Worm (Caenorhabditis elegans) whole organism, L4 larva: ENCODE results near the gene Y75B12A.2.

Experiments
- R02D3.7 ChIP-seq: fragments of 150-350 bp; sonication (generic microtip); optimal IDR thresholded peaks from 3 replicates; lab custom pipeline; 2014; ENCODE audit warnings: missing biosample characterization, missing genetic modification characterization
- ama-1 ChIP-seq: fragments of 150-350 bp; optimal IDR thresholded peaks from 2 replicates; lab custom pipeline; 2014; ENCODE audit warnings: inconsistent platforms, mixed read lengths
- ceh-32 ChIP-seq: sonication (generic microtip); optimal IDR thresholded peaks from 2 replicates; lab custom pipeline; 2016; ENCODE audit warnings: mild to moderate bottlenecking, missing genetic modification characterization, missing compliant biosample characterization; ENCODE audit not compliant: poor library complexity
- dpl-1 ChIP-seq: fragments of 150-350 bp; optimal IDR thresholded peaks from 2 replicates; lab custom pipeline; 2014; ENCODE audit warnings: missing biosample characterization, missing genetic modification reagents, missing genetic modification characterization
- egl-27 ChIP-seq: sonication (generic microtip); optimal IDR thresholded peaks from 3 replicates; lab custom pipeline; 2017; ENCODE audit warnings: missing biosample characterization, missing genetic modification reagents, missing genetic modification characterization
- hif-1 ChIP-seq, 2 experiments: sonication (generic microtip); optimal IDR thresholded peaks; 2 replicates each; lab custom pipeline; 2016 to 2017; ENCODE audit warnings: missing compliant biosample characterization in 2 of 2, missing genetic modification characterization in 2 of 2, missing genetic modification reagents in 2 of 2, missing genotype in 2 of 2, mild to moderate bottlenecking in 1 of 2
- hmg-1.1 ChIP-seq: fragments of 200-800 bp; sonication (Bioruptor generic); IDR thresholded peaks from 2 replicates; pipeline ENCODE4 v1.3.6; 2022; ENCODE audit warnings: missing genetic modification reagents, missing genetic modification characterization, missing compliant biosample characterization
- lim-7 ChIP-seq: fragments of 200-800 bp; sonication (Bioruptor generic); IDR thresholded peaks from 2 replicates; pipeline ENCODE4 v1.3.6; 2022; ENCODE audit warnings: missing genetic modification characterization, missing compliant biosample characterization
- lin-15B ChIP-seq: fragments of 150-350 bp; sonication (generic microtip); optimal IDR thresholded peaks from 3 replicates; lab custom pipeline; 2014; ENCODE audit warnings: missing biosample characterization, missing genetic modification characterization
- nhr-76 ChIP-seq: fragments of 150-350 bp; optimal IDR thresholded peaks from 2 replicates; lab custom pipeline; 2014; ENCODE audit warnings: missing biosample characterization, missing genetic modification characterization
- snpc-1.2 ChIP-seq: fragments of 200-800 bp; sonication (Bioruptor generic); IDR thresholded peaks from 2 replicates; pipeline ENCODE4 v1.3.6; 2022; ENCODE audit warnings: missing genetic modification reagents, missing genetic modification characterization, missing compliant biosample characterization
- spr-3 ChIP-seq: fragments of 200-800 bp; sonication (Bioruptor generic); optimal IDR thresholded peaks from 2 replicates; lab custom pipeline; 2018; ENCODE audit warnings: mild to moderate bottlenecking, missing genetic modification characterization, missing compliant biosample characterization

DNA sequence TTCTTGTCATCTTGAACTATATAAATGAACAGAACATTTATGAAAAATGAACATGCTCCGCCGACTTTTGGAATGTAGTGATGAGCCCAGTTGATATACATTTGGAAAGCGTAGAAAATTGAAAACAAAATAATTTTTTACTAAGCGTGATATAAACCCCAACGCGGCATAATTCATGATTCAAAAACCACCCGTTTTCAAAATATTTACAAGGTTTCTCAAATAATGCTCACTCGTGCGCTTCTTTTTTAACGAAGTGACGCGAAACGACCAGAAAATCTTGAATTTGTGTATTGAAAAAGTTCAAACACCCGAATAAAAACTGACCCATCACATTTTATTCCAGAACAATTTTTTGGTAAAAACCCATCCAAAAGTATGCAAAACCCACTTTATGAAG is 18.1 kb downstream of the Y75B12A.2 start, which contains the start of gene srj-27:
- TF ChIP-seq egl-27 (tag; lab: Kevin White, UChicago) (no peak), nhr-76 (tag; lab: Kevin White, UChicago) (no peak), hif-1 (tag; optimal IDR thresholded peaks at IDR 0.05; lab: Kevin White, UChicago) (no peak), ceh-32 (tag; lab: Kevin White, UChicago) (no peak), spr-3 (GFP tag; lab: Kevin White, UChicago) (no peak), dpl-1 (GFP tag; lab: Kevin White, UChicago) (no peak), lin-15B (tag; lab: Kevin White, UChicago) (no peak), lim-7 (GFP tag; lab: Robert Waterston, UW) (no peak), ama-1 (lab: Kevin White, UChicago) (no peak), hmg-1.1 (GFP tag; lab: Robert Waterston, UW) (no peak), snpc-1.2 (no peak), R02D3.7 (tag; lab: Kevin White, UChicago) (no peak)
